Fruit fly (Drosophila melanogaster) whole organism, embryonic: Measurements from ENCODE around the gene Kua.

Experiments
- BEAF-32 ChIP-seq: fragments of 200-800 bp; sonication (Bioruptor generic); optimal IDR thresholded peaks from 3 replicates; lab custom pipeline; 2017; ENCODE audit warnings: missing biosample characterization, missing genetic modification characterization, mild to moderate bottlenecking, moderate library complexity, missing genetic modification reagents
- BtbVII ChIP-seq: fragments of 200-800 bp; sonication (Bioruptor generic); optimal IDR thresholded peaks from 3 replicates; lab custom pipeline; 2017; ENCODE audit warnings: missing biosample characterization, mild to moderate bottlenecking, missing genetic modification characterization
- CG11695 ChIP-seq: fragments of 200-800 bp; sonication (Bioruptor generic); IDR thresholded peaks from 3 replicates; pipeline ENCODE4 v1.3.6; 2022; ENCODE audit warnings: missing biosample characterization, missing genetic modification characterization
- CG1233 ChIP-seq: fragments of 200-800 bp; sonication (Bioruptor generic); optimal IDR thresholded peaks from 4 replicates; lab custom pipeline; 2018; ENCODE audit warnings: missing biosample characterization, mild to moderate bottlenecking, missing genetic modification characterization
- CG12659 ChIP-seq: fragments of 200-800 bp; sonication (Bioruptor generic); optimal IDR thresholded peaks from 3 replicates; lab custom pipeline; 2017; ENCODE audit warnings: mild to moderate bottlenecking, missing biosample characterization, missing genetic modification reagents, missing genetic modification characterization
- CG13287 ChIP-seq: fragments of 200-800 bp; sonication (Bioruptor generic); IDR thresholded peaks from 2 replicates; pipeline ENCODE4 v1.3.6; 2022; ENCODE audit warnings: missing biosample characterization, missing genetic modification characterization; ENCODE audit not compliant: partially characterized antibody
- CG13296 ChIP-seq: fragments of 200-800 bp; sonication (Bioruptor generic); optimal IDR thresholded peaks from 3 replicates; lab custom pipeline; 2018; ENCODE audit warnings: missing biosample characterization, mild to moderate bottlenecking, missing genetic modification characterization
- CG15514 ChIP-seq: fragments of 200-800 bp; sonication (Bioruptor generic); optimal IDR thresholded peaks from 3 replicates; lab custom pipeline; 2017; ENCODE audit warnings: missing biosample characterization, missing genetic modification characterization, mild to moderate bottlenecking, moderate library complexity, missing genetic modification reagents
- CG16813 ChIP-seq: fragments of 200-800 bp; sonication (Bioruptor generic); IDR thresholded peaks from 3 replicates; pipeline ENCODE4 v1.3.6; 2022; ENCODE audit warnings: missing biosample characterization, missing genetic modification characterization; ENCODE audit not compliant: partially characterized antibody
- CG2116 ChIP-seq: fragments of 200-800 bp; sonication (Bioruptor generic); optimal IDR thresholded peaks from 3 replicates; lab custom pipeline; 2018; ENCODE audit warnings: missing biosample characterization, mild to moderate bottlenecking, missing genetic modification characterization
- CG2199 ChIP-seq: fragments of 200-800 bp; sonication (Bioruptor generic); IDR thresholded peaks from 3 replicates; pipeline ENCODE4 v1.3.6; 2022; ENCODE audit warnings: missing biosample characterization, missing genetic modification characterization
- CG33213 ChIP-seq: fragments of 200-800 bp; sonication (Bioruptor generic); optimal IDR thresholded peaks from 3 replicates; lab custom pipeline; 2016; ENCODE audit warnings: missing biosample characterization, missing genetic modification characterization
- CG3726 ChIP-seq: fragments of 200-800 bp; sonication (Bioruptor generic); IDR thresholded peaks from 3 replicates; pipeline ENCODE4, ENCODE4 v1.3.6; 2022; ENCODE audit warnings: missing biosample characterization, missing genetic modification characterization
- CG3847 ChIP-seq: fragments of 200-800 bp; sonication (Bioruptor generic); IDR thresholded peaks from 2 replicates; pipeline ENCODE4 v1.3.6; 2022; ENCODE audit warnings: missing biosample characterization, missing genetic modification characterization
- CG3995 ChIP-seq: fragments of 200-800 bp; sonication (Bioruptor generic); optimal IDR thresholded peaks from 3 replicates; lab custom pipeline; 2016; ENCODE audit warnings: missing biosample characterization, missing genetic modification characterization
- CG4617 ChIP-seq: fragments of 200-800 bp; sonication (Bioruptor generic); optimal IDR thresholded peaks from 3 replicates; lab custom pipeline; 2016; ENCODE audit warnings: missing biosample characterization, missing genetic modification characterization, borderline replicate concordance
- CG4854 ChIP-seq: fragments of 200-800 bp; sonication (Bioruptor generic); optimal IDR thresholded peaks from 2 replicates; lab custom pipeline; 2016; ENCODE audit warnings: missing biosample characterization, missing genetic modification characterization, inconsistent platforms
- CG6654 ChIP-seq: fragments of 200-800 bp; sonication (Bioruptor generic); optimal IDR thresholded peaks from 2 replicates; lab custom pipeline; 2017; ENCODE audit warnings: missing biosample characterization, mild to moderate bottlenecking, missing genetic modification characterization
- CG6689 ChIP-seq: fragments of 200-800 bp; sonication (Bioruptor generic); IDR thresholded peaks from 2 replicates; pipeline ENCODE4 v1.3.6; 2022; ENCODE audit warnings: missing biosample characterization, missing genetic modification characterization
- CG7786 ChIP-seq: fragments of 200-800 bp; sonication (Bioruptor generic); optimal IDR thresholded peaks from 2 replicates; lab custom pipeline; 2016; ENCODE audit warnings: missing biosample characterization, missing genetic modification characterization
- CG8290 ChIP-seq, 3 experiments: fragments of 200-800 bp; sonication (Bioruptor generic); optimal IDR thresholded peaks; 2 replicates each; lab custom pipeline; 2016 to 2019; ENCODE audit warnings: missing biosample characterization in 3 of 3, missing genetic modification characterization in 3 of 3, mild to moderate bottlenecking in 2 of 3, moderate library complexity in 1 of 3
- CoRest ChIP-seq: fragments of 200-800 bp; sonication (Bioruptor generic); optimal IDR thresholded peaks from 3 replicates; lab custom pipeline; 2018; ENCODE audit warnings: missing biosample characterization, mild to moderate bottlenecking, missing genetic modification characterization, moderate library complexity
- Deaf1 ChIP-seq: fragments of 200-800 bp; optimal IDR thresholded peaks from 3 replicates; lab custom pipeline; 2019; ENCODE audit warnings: missing biosample characterization, mild to moderate bottlenecking, missing genetic modification characterization, moderate library complexity
- E2f2 ChIP-seq: fragments of 200-800 bp; sonication (Bioruptor generic); IDR thresholded peaks from 2 replicates; pipeline ENCODE4 v1.3.6; 2022; ENCODE audit warnings: missing biosample characterization, missing genetic modification characterization
- Ets97D ChIP-seq: fragments of 200-800 bp; sonication (Bioruptor generic); optimal IDR thresholded peaks from 3 replicates; lab custom pipeline; 2016; ENCODE audit warnings: missing biosample characterization, missing genetic modification characterization
- GATAe ChIP-seq: fragments of 200-800 bp; sonication (Bioruptor generic); conservative IDR thresholded peaks from 2 replicates; pipeline ENCODE4 v1.3.6; 2022; ENCODE audit warnings: missing biosample characterization, missing genetic modification characterization
- H15 ChIP-seq: fragments of 200-800 bp; sonication (Bioruptor generic); IDR thresholded peaks from 3 replicates; pipeline ENCODE4 v1.3.6; 2022; ENCODE audit warnings: missing biosample characterization, missing genetic modification characterization
- Hmr ChIP-seq: fragments of 200-800 bp; sonication (Bioruptor generic); optimal IDR thresholded peaks from 3 replicates; lab custom pipeline; 2017; ENCODE audit warnings: mild to moderate bottlenecking, missing biosample characterization, missing genetic modification reagents, missing genetic modification characterization
- MBD-R2 ChIP-seq: fragments of 200-800 bp; sonication (Bioruptor generic); IDR thresholded peaks from 2 replicates; pipeline ENCODE4 v1.3.6; 2022; ENCODE audit warnings: missing biosample characterization, missing genetic modification characterization
- NC2β ChIP-seq: fragments of 200-800 bp; sonication (Bioruptor generic); optimal IDR thresholded peaks from 2 replicates; lab custom pipeline; 2016; ENCODE audit warnings: missing biosample characterization, missing genetic modification characterization
- Ravus ChIP-seq: fragments of 200-800 bp; sonication (Bioruptor generic); IDR thresholded peaks from 2 replicates; pipeline ENCODE4 v1.3.6; 2022; ENCODE audit warnings: missing biosample characterization, missing genetic modification characterization
- Six4 ChIP-seq: fragments of 200-800 bp; sonication (Bioruptor generic); optimal IDR thresholded peaks from 2 replicates; lab custom pipeline; 2016; ENCODE audit warnings: missing biosample characterization, missing genetic modification characterization
- Ssrp ChIP-seq: fragments of 200-800 bp; sonication (Bioruptor generic); optimal IDR thresholded peaks from 2 replicates; lab custom pipeline; 2018; ENCODE audit warnings: missing biosample characterization, mild to moderate bottlenecking, missing genetic modification characterization, moderate library complexity
- ara ChIP-seq: fragments of 200-800 bp; sonication (Bioruptor generic); IDR thresholded peaks from 2 replicates; pipeline ENCODE4 v1.3.6; 2022; ENCODE audit warnings: missing biosample characterization, missing genetic modification characterization
- cato ChIP-seq: fragments of 200-800 bp; sonication (Bioruptor generic); optimal IDR thresholded peaks from 2 replicates; lab custom pipeline; 2016; ENCODE audit warnings: missing biosample characterization, missing genetic modification characterization, borderline replicate concordance
- caup ChIP-seq: fragments of 200-800 bp; sonication (Bioruptor generic); optimal IDR thresholded peaks from 3 replicates; lab custom pipeline; 2017; ENCODE audit warnings: missing biosample characterization, mild to moderate bottlenecking, missing genetic modification characterization, moderate library complexity; ENCODE audit not compliant: severe bottlenecking
- chm ChIP-seq: fragments of 200-800 bp; sonication (Bioruptor generic); IDR thresholded peaks from 2 replicates; pipeline ENCODE4 v1.3.6; 2022; ENCODE audit warnings: missing biosample characterization, missing genetic modification characterization
- danr ChIP-seq: fragments of 200-800 bp; sonication (Bioruptor generic); IDR thresholded peaks from 2 replicates; pipeline ENCODE4 v1.3.6; 2022; ENCODE audit warnings: missing biosample characterization, missing genetic modification characterization
- esg ChIP-seq: fragments of 200-800 bp; sonication (Bioruptor generic); conservative IDR thresholded peaks from 2 replicates; pipeline ENCODE4 v1.3.6; 2022; ENCODE audit warnings: missing biosample characterization, missing genetic modification characterization
- gem ChIP-seq: fragments of 200-800 bp; sonication (Bioruptor generic); optimal IDR thresholded peaks from 2 replicates; lab custom pipeline; 2019; ENCODE audit warnings: missing biosample characterization, mild to moderate bottlenecking, missing genetic modification characterization, moderate library complexity
- jing ChIP-seq: fragments of 200-800 bp; sonication (Bioruptor generic); optimal IDR thresholded peaks from 2 replicates; lab custom pipeline; 2018; ENCODE audit warnings: missing biosample characterization, mild to moderate bottlenecking, missing genetic modification characterization
- pan ChIP-seq, 4 experiments: fragments of >200 bp in 3 of 4; fragments of 200-800 bp in 1 of 4; sonication (Bioruptor generic) in 1 of 4; optimal IDR thresholded peaks in 3 of 4; IDR thresholded peaks in 1 of 4; 2 replicates each; pipeline versions ENCODE4 v1.3.6 to Lab custom; 2017 to 2022; ENCODE audit warnings: missing biosample characterization in 2 of 4, missing genetic modification characterization in 2 of 4, mixed read lengths in 1 of 4
- pb ChIP-seq: fragments of 200-800 bp; sonication (Bioruptor generic); optimal IDR thresholded peaks from 3 replicates; lab custom pipeline; 2016; ENCODE audit warnings: missing biosample characterization, missing genetic modification characterization
- pnt ChIP-seq: fragments of 200-800 bp; sonication (Bioruptor generic); optimal IDR thresholded peaks from 3 replicates; lab custom pipeline; 2016; ENCODE audit warnings: missing biosample characterization, missing genetic modification characterization
- sens ChIP-seq: fragments of 200-800 bp; sonication (Bioruptor generic); peaks from one replicate; lab custom pipeline; 2016; ENCODE audit warnings: missing biosample characterization, missing genetic modification characterization
- slou ChIP-seq: fragments of 200-800 bp; sonication (Bioruptor generic); optimal IDR thresholded peaks from 3 replicates; lab custom pipeline; 2016; ENCODE audit warnings: missing biosample characterization, missing genetic modification characterization
- tio ChIP-seq: fragments of 200-800 bp; sonication (Bioruptor generic); optimal IDR thresholded peaks from 2 replicates; lab custom pipeline; 2017; ENCODE audit warnings: missing biosample characterization, missing genetic modification characterization, inconsistent platforms
- tll ChIP-seq, 2 experiments: fragments of 200-800 bp in 1 of 2; fragments of >200 bp in 1 of 2; sonication (Bioruptor generic) in 1 of 2; optimal IDR thresholded peaks; 2 replicates each; lab custom pipeline; 2017 to 2019; ENCODE audit warnings: missing biosample characterization in 2 of 2, missing genetic modification characterization in 2 of 2, mild to moderate bottlenecking in 1 of 2, moderate library complexity in 1 of 2
- wdn ChIP-seq: fragments of 200-800 bp; sonication (Bioruptor generic); IDR thresholded peaks from 2 replicates; pipeline ENCODE4 v1.3.6; 2022; ENCODE audit warnings: missing biosample characterization, missing genetic modification characterization
- yki ChIP-seq: fragments of >200 bp; optimal IDR thresholded peaks from 3 replicates; lab custom pipeline; 2018

Kua gene

DNA sequence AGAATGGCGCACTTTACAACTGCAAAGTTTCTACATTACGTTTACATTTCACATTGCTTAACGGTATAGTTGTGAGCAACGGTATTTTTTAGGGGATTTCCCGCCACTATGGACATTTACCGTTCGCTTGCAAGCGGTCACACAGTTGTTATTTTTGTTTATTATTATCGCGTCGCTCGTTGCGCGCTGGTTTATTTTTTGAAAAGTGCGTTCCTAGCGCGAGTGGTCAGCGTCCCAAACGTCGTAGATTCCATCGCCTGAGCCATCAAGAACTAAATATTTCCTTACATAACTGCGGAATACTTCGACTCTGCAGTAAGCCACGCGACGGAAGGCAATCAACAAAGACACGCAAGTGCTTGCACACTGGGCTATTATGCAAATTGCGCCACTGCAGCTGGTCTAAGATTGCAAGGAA lies 31.1 kb upstream of the Kua start, which contains the start of gene bwa (continued):
- TF ChIP-seq MBD-R2 (GFP tag; lab: Robert Waterston, UW) (peak; percentile 51), NC2β (GFP tag; lab: Kevin White, UChicago) (no peak), Hmr (GFP tag; lab: Kevin White, UChicago) (peak; percentile 58), chm (GFP tag; lab: Robert Waterston, UW) (0 out of 2 replicates have a peak, but pooled peaks have one; percentile 30), gem (tag; lab: Kevin White, UChicago) (no peak), CG4854 (GFP tag; lab: Kevin White, UChicago) (no peak), E2f2 (GFP tag; lab: Robert Waterston, UW) (peak; percentile 90), cato (GFP tag; lab: Kevin White, UChicago) (no peak), slou (GFP tag; lab: Kevin White, UChicago) (no peak), CG6689 (GFP tag; lab: Robert Waterston, UW) (no peak), CG33213 (peak; percentile 84), CG2116 (GFP tag; lab: Kevin White, UChicago) (peak; percentile 22), Deaf1 (no peak), CG3847 (GFP tag; lab: Robert Waterston, UW) (0 out of 2 replicates have a peak, but pooled peaks have one; percentile 27), CG11695 (GFP tag; lab: Robert Waterston, UW) (no peak), Ssrp (tag; lab: Kevin White, UChicago) (no peak), H15 (GFP tag; lab: Robert Waterston, UW) (no peak), CG16813 (no peak), pnt (GFP tag; lab: Kevin White, UChicago) (no peak), wdn (no peak), CG13296 (GFP tag; lab: Kevin White, UChicago) (peak; percentile 25), CG15514 (GFP tag; lab: Kevin White, UChicago) (peak; percentile 64), yki (lab: Kevin White, UChicago) (no peak), CG13287 (GFP tag; lab: Robert Waterston, UW) (peak; percentile 4; the same call in 1 of the 2 replicates), Ravus (GFP tag; lab: Robert Waterston, UW) (no peak), BtbVII (GFP tag; lab: Kevin White, UChicago) (no peak), Six4 (GFP tag; lab: Kevin White, UChicago) (no peak), CG7786 (GFP tag; lab: Kevin White, UChicago) (no peak), CG1233 (GFP tag; lab: Kevin White, UChicago) (peak; percentile 0), CG2199 (GFP tag; lab: Robert Waterston, UW) (no peak), danr (GFP tag; lab: Robert Waterston, UW) (no peak), sens (GFP tag; lab: Kevin White, UChicago) (peak; percentile 59), CG12659 (GFP tag; lab: Kevin White, UChicago) (peak; percentile 67), tll (GFP tag; optimal IDR thresholded peaks at IDR 0.05; lab: Kevin White, UChicago) (no peak), CG3726 (GFP tag; lab: Robert Waterston, UW) (no peak), CG6654 (no peak), pb (GFP tag; lab: Kevin White, UChicago) (peak; percentile 2), ara (GFP tag; lab: Robert Waterston, UW) (no peak), tio (no peak), GATAe (no peak), CoRest (peak; percentile 78), CG4617 (GFP tag; lab: Kevin White, UChicago) (peak; percentile 13), caup (GFP tag; lab: Kevin White, UChicago) (peak; percentile 24), esg (no peak), pan (optimal IDR thresholded peaks at IDR 0.05; lab: Kevin White, UChicago) (no peak), pan (GFP tag; optimal IDR thresholded peaks at IDR 0.05 in 1 of 2, IDR thresholded peaks at IDR 0.05 in 1 of 2) (no peak), CG8290 (GFP tag; optimal IDR thresholded peaks at IDR 0.05; lab: Kevin White, UChicago) (no peak), CG8290 (tag; optimal IDR thresholded peaks at IDR 0.05; lab: Kevin White, UChicago) (peak in 1 of 2 experiments; percentile 34), jing (GFP tag; lab: Kevin White, UChicago) (no peak), Ets97D (GFP tag; lab: Kevin White, UChicago) (peak; percentile 58), BEAF-32 (GFP tag; lab: Kevin White, UChicago) (peak; percentile 44), CG3995 (GFP tag; lab: Kevin White, UChicago) (no peak)
